Worm (Caenorhabditis elegans) whole organism, mixed stage, embryonic: ENCODE measurements around the gene nhr-147.
"Not testable (repeated sequence)": the region's sequence is repeated elsewhere in the genome, so short reads cannot be mapped to it uniquely, and the experiment has no call there.

ENCODE experiments used
- bed-3 ChIP-seq: fragments of 200-800 bp; sonication (Bioruptor generic); optimal IDR thresholded peaks from 3 replicates; lab custom pipeline; 2018; ENCODE audit warnings: mild to moderate bottlenecking, missing genetic modification characterization, moderate library complexity, missing compliant biosample characterization
- ceh-39 ChIP-seq: fragments of 150-350 bp; optimal IDR thresholded peaks from 2 replicates; lab custom pipeline; 2014; ENCODE audit warnings: missing biosample characterization, missing genetic modification characterization
- ceh-43 ChIP-seq: fragments of 200-800 bp; sonication (Bioruptor generic); optimal IDR thresholded peaks from 2 replicates; lab custom pipeline; 2018; ENCODE audit warnings: mild to moderate bottlenecking, missing genetic modification characterization, moderate library complexity, missing compliant biosample characterization
- ceh-83 ChIP-seq: fragments of 200-800 bp; sonication (Bioruptor generic); optimal IDR thresholded peaks from 2 replicates; lab custom pipeline; 2018; ENCODE audit warnings: mild to moderate bottlenecking, missing genetic modification characterization, missing compliant biosample characterization
- ces-1 ChIP-seq: fragments of 150-350 bp; optimal IDR thresholded peaks from 2 replicates; lab custom pipeline; 2014; ENCODE audit warnings: missing biosample characterization, missing genetic modification reagents, missing genetic modification characterization
- cnd-1 ChIP-seq: fragments of 200-800 bp; sonication (Bioruptor generic); optimal IDR thresholded peaks from 2 replicates; lab custom pipeline; 2018; ENCODE audit warnings: mild to moderate bottlenecking, missing genetic modification characterization, missing compliant biosample characterization
- drap-1 ChIP-seq: fragments of 200-800 bp; sonication (Bioruptor generic); optimal IDR thresholded peaks from 3 replicates; lab custom pipeline; 2018; ENCODE audit warnings: mild to moderate bottlenecking, missing genetic modification characterization, missing compliant biosample characterization
- elt-1 ChIP-seq: sonication (generic microtip); optimal IDR thresholded peaks from 2 replicates; lab custom pipeline; 2017; ENCODE audit warnings: missing genetic modification characterization, mild to moderate bottlenecking, missing compliant biosample characterization, antibody characterized with exemption, moderate library complexity, borderline replicate concordance; ENCODE audit not compliant: insufficient read depth
- elt-3 ChIP-seq: fragments of 150-350 bp; optimal IDR thresholded peaks from 2 replicates; lab custom pipeline; 2014; ENCODE audit warnings: missing biosample characterization, missing genetic modification characterization
- flh-1 ChIP-seq: fragments of 200-800 bp; sonication (Bioruptor generic); optimal IDR thresholded peaks from 2 replicates; lab custom pipeline; 2018; ENCODE audit warnings: mild to moderate bottlenecking, missing genetic modification characterization, moderate library complexity, missing compliant biosample characterization
- hlh-1 ChIP-seq: fragments of 150-350 bp; optimal IDR thresholded peaks from 2 replicates; lab custom pipeline; 2014; ENCODE audit warnings: missing biosample characterization, missing genetic modification reagents, missing genetic modification characterization
- lin-13 ChIP-seq: fragments of 150-350 bp; optimal IDR thresholded peaks from 2 replicates; lab custom pipeline; 2014; ENCODE audit warnings: missing biosample characterization, missing genetic modification characterization
- lin-32 ChIP-seq: fragments of 200-800 bp; sonication (Bioruptor generic); optimal IDR thresholded peaks from 2 replicates; lab custom pipeline; 2018; ENCODE audit warnings: mild to moderate bottlenecking, missing genetic modification characterization, missing compliant biosample characterization
- lsy-2 ChIP-seq: fragments of 150-350 bp; optimal IDR thresholded peaks from 2 replicates; lab custom pipeline; 2014; ENCODE audit warnings: missing biosample characterization, missing genetic modification characterization
- mab-5 ChIP-seq: fragments of 150-350 bp; optimal IDR thresholded peaks from 2 replicates; lab custom pipeline; 2014; ENCODE audit warnings: missing biosample characterization, missing genetic modification characterization
- mep-1 ChIP-seq: fragments of 150-350 bp; optimal IDR thresholded peaks from 2 replicates; lab custom pipeline; 2017; ENCODE audit warnings: missing biosample characterization, missing genetic modification reagents, missing genetic modification characterization, inconsistent platforms
- mls-2 ChIP-seq: sonication (generic microtip); optimal IDR thresholded peaks from 2 replicates; lab custom pipeline; 2016; ENCODE audit warnings: mild to moderate bottlenecking, missing genetic modification characterization, moderate library complexity, missing compliant biosample characterization
- nhr-12 ChIP-seq: fragments of 150-350 bp; optimal IDR thresholded peaks from 2 replicates; lab custom pipeline; 2014; ENCODE audit warnings: missing biosample characterization, missing genetic modification characterization
- nhr-2 ChIP-seq: fragments of 150-350 bp; optimal IDR thresholded peaks from 2 replicates; lab custom pipeline; 2014; ENCODE audit warnings: missing biosample characterization, missing genetic modification characterization
- nhr-237 ChIP-seq: fragments of 150-350 bp; optimal IDR thresholded peaks from 2 replicates; lab custom pipeline; 2014; ENCODE audit warnings: missing biosample characterization, missing genetic modification characterization
- nhr-28 ChIP-seq: fragments of 150-350 bp; optimal IDR thresholded peaks from 2 replicates; lab custom pipeline; 2014; ENCODE audit warnings: missing biosample characterization, missing genetic modification characterization
- nhr-76 ChIP-seq: sonication (generic microtip); optimal IDR thresholded peaks from 2 replicates; lab custom pipeline; 2017; ENCODE audit warnings: missing biosample characterization, missing genetic modification characterization
- pha-4 ChIP-seq: fragments of 150-350 bp; optimal IDR thresholded peaks from 2 replicates; lab custom pipeline; 2018; ENCODE audit warnings: missing biosample characterization, missing genetic modification reagents, missing genetic modification characterization
- sem-2 ChIP-seq: fragments of 200-800 bp; sonication (Bioruptor generic); optimal IDR thresholded peaks from 2 replicates; lab custom pipeline; 2018; ENCODE audit warnings: mild to moderate bottlenecking, missing genetic modification characterization, missing compliant biosample characterization
- sptf-1 ChIP-seq: sonication (generic microtip); optimal IDR thresholded peaks from 2 replicates; lab custom pipeline; 2017; ENCODE audit warnings: mild to moderate bottlenecking, missing genetic modification characterization, moderate library complexity, missing compliant biosample characterization
- tbx-8 ChIP-seq: fragments of 200-800 bp; sonication (Bioruptor generic); optimal IDR thresholded peaks from 2 replicates; lab custom pipeline; 2018; ENCODE audit warnings: mild to moderate bottlenecking, missing genetic modification characterization, moderate library complexity, missing compliant biosample characterization
- unc-120 ChIP-seq: sonication (generic microtip); optimal IDR thresholded peaks from 2 replicates; lab custom pipeline; 2017; ENCODE audit warnings: missing genetic modification characterization, missing compliant biosample characterization; ENCODE audit not compliant: poor library complexity, severe bottlenecking
- unc-39 ChIP-seq: fragments of 150-350 bp; optimal IDR thresholded peaks from 2 replicates; lab custom pipeline; 2014; ENCODE audit warnings: missing biosample characterization, missing genetic modification characterization
- unc-62 ChIP-seq: fragments of 150-350 bp; optimal IDR thresholded peaks from 2 replicates; lab custom pipeline; 2014; ENCODE audit warnings: missing biosample characterization, missing genetic modification reagents, missing genetic modification characterization
- zip-8 ChIP-seq: fragments of 150-350 bp; optimal IDR thresholded peaks from 2 replicates; lab custom pipeline; 2014; ENCODE audit warnings: missing biosample characterization, missing genetic modification characterization
- ztf-11 ChIP-seq: fragments of 150-350 bp; optimal IDR thresholded peaks from 2 replicates; lab custom pipeline; 2014; ENCODE audit warnings: missing biosample characterization, missing genetic modification characterization

Gene nhr-147

ce11 chrV:7345494-7345893, at the start of gene nhr-147:
nhr-147 (plus strand) TSS chrV:7345794.
- not testable (repeated sequence) for TF ChIP-seq ceh-83 (GFP tag; lab: Kevin White, UChicago); elt-1 (tag; lab: Kevin White, UChicago); ces-1

- TF ChIP-seq mab-5 (tag; lab: Kevin White, UChicago), result no peak
- TF ChIP-seq nhr-237 (tag; lab: Kevin White, UChicago), result no peak
- TF ChIP-seq elt-3 (tag; lab: Kevin White, UChicago), result no peak
- no peak for TF ChIP-seq lsy-2 (tag; lab: Kevin White, UChicago)
- no peak for TF ChIP-seq flh-1 (GFP tag; lab: Kevin White, UChicago)
- TF ChIP-seq unc-120 (tag; lab: Kevin White, UChicago), result no peak
- TF ChIP-seq mls-2, result no peak
- no peak for TF ChIP-seq sem-2 (GFP tag; lab: Kevin White, UChicago)
- TF ChIP-seq ceh-83 (GFP tag; lab: Kevin White, UChicago), result no peak
- no peak for TF ChIP-seq unc-62 (GFP tag; lab: Kevin White, UChicago)
- no peak for TF ChIP-seq cnd-1 (tag; lab: Kevin White, UChicago)
Observed at ce11 chrV:7297263-7297662, 48.3 kb upstream of the nhr-147 start, which contains the start of gene srj-32. srj-32 (minus strand) TSS chrV:7297363.

- no peak for TF ChIP-seq mab-5 (tag; lab: Kevin White, UChicago)
- no peak for TF ChIP-seq ceh-83 (GFP tag; lab: Kevin White, UChicago)
- TF ChIP-seq nhr-12 (tag; lab: Kevin White, UChicago), result no peak
- TF ChIP-seq ceh-43 (GFP tag; lab: Kevin White, UChicago), result no peak
- no peak for TF ChIP-seq sem-2 (GFP tag; lab: Kevin White, UChicago)
- no peak for TF ChIP-seq hlh-1 (tag; lab: Kevin White, UChicago)
- no peak for TF ChIP-seq lin-32 (GFP tag; lab: Kevin White, UChicago)
- TF ChIP-seq nhr-2, result no peak
- no peak for TF ChIP-seq ztf-11 (tag; lab: Kevin White, UChicago)
- TF ChIP-seq ceh-39 (tag; lab: Kevin White, UChicago), result no peak
- TF ChIP-seq unc-39 (tag; lab: Kevin White, UChicago), result no peak
- TF ChIP-seq nhr-28 (tag; lab: Kevin White, UChicago), result no peak
- TF ChIP-seq unc-62 (GFP tag; lab: Kevin White, UChicago), result no peak
- TF ChIP-seq tbx-8 (GFP tag; lab: Kevin White, UChicago), result no peak
- no peak for TF ChIP-seq drap-1 (GFP tag; lab: Kevin White, UChicago)
- no peak for TF ChIP-seq elt-3 (tag; lab: Kevin White, UChicago)
- no peak for TF ChIP-seq pha-4
- TF ChIP-seq nhr-237 (tag; lab: Kevin White, UChicago), result no peak
- TF ChIP-seq mep-1 (tag; lab: Kevin White, UChicago), result no peak
- TF ChIP-seq, all 35 proteins: peak for 0
Observed at ce11 chrV:7298463-7298862, 47.1 kb upstream of the nhr-147 start, which contains the start of gene F07G11.3. F07G11.3 (plus strand) TSS chrV:7298763.

- TF ChIP-seq zip-8 (tag; lab: Kevin White, UChicago); nhr-237 (tag; lab: Kevin White, UChicago); bed-3 (GFP tag; lab: Kevin White, UChicago): not testable (repeated sequence)
- TF ChIP-seq, all 35 proteins: peak for 0; not testable (repeated sequence) for 35
Observed at ce11 chrV:7304506-7304905, 41.1 kb upstream of the nhr-147 start, which contains the start of gene F07G11.2. F07G11.2 (plus strand) TSS chrV:7304806.

- no peak for TF ChIP-seq nhr-28 (tag; lab: Kevin White, UChicago)
- no peak for TF ChIP-seq nhr-2
- no peak for TF ChIP-seq lin-13 (tag; lab: Kevin White, UChicago)
- no peak for TF ChIP-seq unc-62 (GFP tag; lab: Kevin White, UChicago)
- no peak for TF ChIP-seq lin-32 (GFP tag; lab: Kevin White, UChicago)
- TF ChIP-seq zip-8 (tag; lab: Kevin White, UChicago), result no peak
- no peak for TF ChIP-seq cnd-1 (tag; lab: Kevin White, UChicago)
- TF ChIP-seq pha-4, result no peak
- no peak for TF ChIP-seq bed-3 (GFP tag; lab: Kevin White, UChicago)
- no peak for TF ChIP-seq mab-5 (tag; lab: Kevin White, UChicago)
- TF ChIP-seq nhr-76, result no peak
- no peak for TF ChIP-seq sptf-1 (tag; lab: Kevin White, UChicago)
- TF ChIP-seq unc-120 (tag; lab: Kevin White, UChicago), result no peak
- no peak for TF ChIP-seq elt-1 (tag; lab: Kevin White, UChicago)
- TF ChIP-seq, all 35 proteins: peak for 0
Observed at ce11 chrV:7307089-7307488, 38.5 kb upstream of the nhr-147 start, which contains the start of gene F07G11.1. F07G11.1 (plus strand) TSS chrV:7307389.
